Worm (Caenorhabditis elegans) whole organism, young adult: Measurements from ENCODE around the gene pals-31.

Experiments
- him-1 ChIP-seq: sonication (generic microtip); optimal IDR thresholded peaks from 2 replicates; lab custom pipeline; 2016; ENCODE audit warnings: missing genotype, missing genetic modification reagents, missing genetic modification characterization, missing compliant biosample characterization
- lin-54 ChIP-seq: fragments of 200-800 bp; sonication (Bioruptor generic); optimal IDR thresholded peaks from 2 replicates; lab custom pipeline; 2018; ENCODE audit warnings: mild to moderate bottlenecking, missing genetic modification characterization, missing compliant biosample characterization
- snpc-4 ChIP-seq, 5 experiments: fragments of 150-350 bp in 1 of 5; sonication (generic microtip) in 4 of 5; optimal IDR thresholded peaks; 2 replicates each; lab custom pipeline; 2014 to 2018; ENCODE audit warnings: missing genetic modification characterization in 5 of 5, missing biosample characterization in 3 of 5, antibody characterized with exemption in 2 of 5, mild to moderate bottlenecking in 2 of 5, missing compliant biosample characterization in 2 of 5, missing genotype in 2 of 5, moderate library complexity in 2 of 5, missing genetic modification reagents in 1 of 5
- unc-62 ChIP-seq: fragments of 150-350 bp; optimal IDR thresholded peaks from 2 replicates; lab custom pipeline; 2014; ENCODE audit warnings: missing biosample characterization, missing genetic modification reagents, missing genetic modification characterization

DNA sequence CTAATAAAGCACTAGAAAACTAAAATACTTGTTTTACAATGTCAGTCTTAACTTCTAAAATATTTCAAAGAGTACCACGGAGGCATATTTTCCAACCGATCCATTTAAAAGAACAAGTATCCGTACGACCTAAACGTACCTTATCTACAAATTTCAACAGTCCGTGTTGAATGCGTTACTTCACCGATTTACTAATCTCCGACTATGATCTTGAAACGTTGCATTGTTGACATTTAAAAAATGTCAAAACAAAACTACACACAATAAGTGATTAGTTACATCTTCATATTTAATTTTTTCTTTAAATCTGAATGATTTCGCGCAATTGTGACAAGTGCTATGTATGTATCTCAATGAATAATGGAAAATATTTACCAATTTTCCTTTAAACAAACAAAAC, 38.6 kb upstream of the pals-31 start:
- TF ChIP-seq him-1 (no peak), unc-62 (GFP tag; lab: Kevin White, UChicago) (no peak), snpc-4 (GFP tag; optimal IDR thresholded peaks at IDR 0.05; lab: Kevin White, UChicago) (no peak), snpc-4 (tag; optimal IDR thresholded peaks at IDR 0.05; lab: Kevin White, UChicago) (no peak), lin-54 (GFP tag; lab: Kevin White, UChicago) (no peak)
